Worm (Caenorhabditis elegans) whole organism, young adult: ENCODE data around the gene T06C10.3.

ENCODE experiments used
- B0035.1 ChIP-seq: sonication (generic microtip); optimal IDR thresholded peaks from 2 replicates; lab custom pipeline; 2016; ENCODE audit warnings: missing genetic modification characterization, mild to moderate bottlenecking, missing compliant biosample characterization, missing genotype, missing genetic modification reagents
- C17E4.6 ChIP-seq: fragments of 200-800 bp; sonication (Bioruptor generic); IDR thresholded peaks from 2 replicates; pipeline ENCODE4 v1.3.6; 2022; ENCODE audit warnings: missing genetic modification reagents, missing genetic modification characterization, missing compliant biosample characterization
- F37B4.10 ChIP-seq: fragments of 200-800 bp; sonication (Bioruptor generic); IDR thresholded peaks from 2 replicates; pipeline ENCODE4 v1.3.6; 2022; ENCODE audit warnings: missing genetic modification characterization, missing compliant biosample characterization
- F39B2.1 ChIP-seq: fragments of 200-800 bp; sonication (Bioruptor generic); IDR thresholded peaks from 2 replicates; pipeline ENCODE4 v1.3.6; 2022; ENCODE audit warnings: missing genetic modification reagents, missing genetic modification characterization, missing compliant biosample characterization
- F52B5.7 ChIP-seq: sonication (generic microtip); optimal IDR thresholded peaks from 2 replicates; lab custom pipeline; 2016; ENCODE audit warnings: mild to moderate bottlenecking, missing genetic modification characterization, missing compliant biosample characterization
- T07F8.4 ChIP-seq: sonication (generic microtip); optimal IDR thresholded peaks from 2 replicates; lab custom pipeline; 2016; ENCODE audit warnings: mild to moderate bottlenecking, missing genetic modification characterization, moderate library complexity, missing compliant biosample characterization
- Y53F4B.3 ChIP-seq: fragments of 200-800 bp; sonication (Bioruptor generic); IDR thresholded peaks from 2 replicates; pipeline ENCODE4 v1.3.6; 2022; ENCODE audit warnings: missing genetic modification reagents, missing genetic modification characterization, missing compliant biosample characterization
- Y67H2A.10 ChIP-seq: fragments of 200-800 bp; sonication (Bioruptor generic); conservative IDR thresholded peaks from 2 replicates; pipeline ENCODE4 v1.3.6; 2022; ENCODE audit warnings: missing genetic modification reagents, missing genetic modification characterization, missing compliant biosample characterization
- Y79H2A.3 ChIP-seq: fragments of 200-800 bp; sonication (Bioruptor generic); conservative IDR thresholded peaks from 2 replicates; pipeline ENCODE4 v1.3.6; 2022; ENCODE audit warnings: missing genetic modification reagents, missing genetic modification characterization, missing compliant biosample characterization
- akir-1 ChIP-seq: fragments of 200-800 bp; sonication (Bioruptor generic); optimal IDR thresholded peaks from 2 replicates; lab custom pipeline; 2018; ENCODE audit warnings: mild to moderate bottlenecking, missing genetic modification characterization, moderate library complexity, missing compliant biosample characterization
- aptf-2 ChIP-seq: fragments of 200-800 bp; sonication (Bioruptor generic); conservative IDR thresholded peaks from 2 replicates; pipeline ENCODE4 v1.3.6; 2022; ENCODE audit warnings: missing genetic modification reagents, missing genetic modification characterization, missing compliant biosample characterization
- athp-1 ChIP-seq: sonication (generic microtip); optimal IDR thresholded peaks from 2 replicates; lab custom pipeline; 2017; ENCODE audit warnings: mild to moderate bottlenecking, missing genetic modification characterization, missing compliant biosample characterization
- attf-3 ChIP-seq: fragments of 200-800 bp; sonication (Bioruptor generic); conservative IDR thresholded peaks from 2 replicates; pipeline ENCODE4 v1.3.6; 2022; ENCODE audit warnings: missing genetic modification reagents, missing genetic modification characterization, missing compliant biosample characterization
- bed-2 ChIP-seq: fragments of 200-800 bp; sonication (Bioruptor generic); IDR thresholded peaks from 2 replicates; pipeline ENCODE4 v1.3.6; 2022; ENCODE audit warnings: missing genetic modification reagents, missing genetic modification characterization, missing compliant biosample characterization
- ceh-100 ChIP-seq: fragments of 200-800 bp; sonication (Bioruptor generic); IDR thresholded peaks from 2 replicates; pipeline ENCODE4 v1.3.6; 2022; ENCODE audit warnings: missing genetic modification reagents, missing genetic modification characterization, missing compliant biosample characterization
- ceh-27 ChIP-seq: fragments of 200-800 bp; sonication (Bioruptor generic); optimal IDR thresholded peaks from 2 replicates; lab custom pipeline; 2018; ENCODE audit warnings: mild to moderate bottlenecking, missing genetic modification characterization, moderate library complexity, missing compliant biosample characterization
- ceh-40 ChIP-seq: fragments of 200-800 bp; sonication (Bioruptor generic); IDR thresholded peaks from 2 replicates; pipeline ENCODE4 v1.3.6; 2022; ENCODE audit warnings: missing genetic modification characterization, missing compliant biosample characterization
- ceh-91 ChIP-seq: fragments of 200-800 bp; sonication (Bioruptor generic); IDR thresholded peaks from 2 replicates; pipeline ENCODE4 v1.3.6; 2022; ENCODE audit warnings: missing genetic modification reagents, missing genetic modification characterization, missing compliant biosample characterization
- chd-7 ChIP-seq: sonication (generic microtip); optimal IDR thresholded peaks from 2 replicates; lab custom pipeline; 2016; ENCODE audit warnings: mild to moderate bottlenecking, missing genetic modification characterization, moderate library complexity, missing compliant biosample characterization
- dox-1 ChIP-seq: fragments of 200-800 bp; sonication (Bioruptor generic); IDR thresholded peaks from 2 replicates; pipeline ENCODE4 v1.3.6; 2022; ENCODE audit warnings: missing genetic modification reagents, missing genetic modification characterization, missing compliant biosample characterization
- efl-1 ChIP-seq: fragments of 150-350 bp; optimal IDR thresholded peaks from 2 replicates; lab custom pipeline; 2014; ENCODE audit warnings: missing biosample characterization, missing genetic modification reagents, missing genetic modification characterization
- ets-4 ChIP-seq: fragments of 200-800 bp; sonication (Bioruptor generic); optimal IDR thresholded peaks from 2 replicates; lab custom pipeline; 2018; ENCODE audit warnings: mild to moderate bottlenecking, missing genetic modification characterization, missing compliant biosample characterization
- fkh-3 ChIP-seq: sonication (generic microtip); optimal IDR thresholded peaks from 2 replicates; lab custom pipeline; 2016; ENCODE audit warnings: mild to moderate bottlenecking, missing genetic modification characterization, missing compliant biosample characterization
- hmg-20 ChIP-seq: fragments of 200-800 bp; sonication (Bioruptor generic); IDR thresholded peaks from 2 replicates; pipeline ENCODE4 v1.3.6; 2022; ENCODE audit warnings: missing genetic modification reagents, missing genetic modification characterization, missing compliant biosample characterization
- hrde-1 ChIP-seq: sonication (generic microtip); optimal IDR thresholded peaks from 2 replicates; lab custom pipeline; 2016; ENCODE audit warnings: missing genetic modification characterization, mild to moderate bottlenecking, missing compliant biosample characterization, moderate library complexity, missing genotype, missing genetic modification reagents, borderline replicate concordance
- lag-1 ChIP-seq: fragments of 200-800 bp; sonication (Bioruptor generic); IDR thresholded peaks from 2 replicates; pipeline ENCODE4 v1.3.6; 2022; ENCODE audit warnings: missing genetic modification reagents, missing genetic modification characterization, missing compliant biosample characterization
- lin-26 ChIP-seq: fragments of 200-800 bp; sonication (Bioruptor generic); IDR thresholded peaks from 2 replicates; pipeline ENCODE4 v1.3.6; 2022; ENCODE audit warnings: missing genetic modification reagents, missing genetic modification characterization, missing compliant biosample characterization
- lin-35 ChIP-seq, 3 experiments: fragments of 150-350 bp in 2 of 3; sonication (generic microtip) in 1 of 3; optimal IDR thresholded peaks; 2 replicates each; lab custom pipeline; 2014 to 2018; ENCODE audit warnings: missing biosample characterization in 3 of 3, missing genetic modification characterization in 3 of 3, missing genetic modification reagents in 3 of 3
- lin-40 ChIP-seq: sonication (generic microtip); optimal IDR thresholded peaks from 2 replicates; lab custom pipeline; 2016; ENCODE audit warnings: missing genetic modification characterization, mild to moderate bottlenecking, missing compliant biosample characterization, missing genotype, missing genetic modification reagents
- madf-3 ChIP-seq: fragments of 200-800 bp; sonication (Bioruptor generic); IDR thresholded peaks from 2 replicates; pipeline ENCODE4 v1.3.6; 2022; ENCODE audit warnings: missing genetic modification reagents, missing genetic modification characterization, missing compliant biosample characterization
- madf-6 ChIP-seq: fragments of 200-800 bp; sonication (Bioruptor generic); IDR thresholded peaks from 2 replicates; pipeline ENCODE4 v1.3.6; 2022; ENCODE audit warnings: missing genetic modification reagents, missing genetic modification characterization, missing compliant biosample characterization
- mel-28 ChIP-seq: sonication (generic microtip); optimal IDR thresholded peaks from 2 replicates; lab custom pipeline; 2016; ENCODE audit warnings: borderline replicate concordance, mild to moderate bottlenecking, missing genetic modification characterization, missing compliant biosample characterization
- nfya-2 ChIP-seq: fragments of 200-800 bp; sonication (Bioruptor generic); IDR thresholded peaks from 2 replicates; pipeline ENCODE4 v1.3.6; 2022; ENCODE audit warnings: missing genetic modification reagents, missing genetic modification characterization, missing compliant biosample characterization
- nfyb-1 ChIP-seq: fragments of 200-800 bp; sonication (Bioruptor generic); IDR thresholded peaks from 2 replicates; pipeline ENCODE4 v1.3.6; 2022; ENCODE audit warnings: missing genetic modification reagents, missing genetic modification characterization, missing compliant biosample characterization
- nhr-120 ChIP-seq: fragments of 200-800 bp; sonication (Bioruptor generic); IDR thresholded peaks from 2 replicates; pipeline ENCODE4 v1.3.6; 2022; ENCODE audit warnings: missing genetic modification characterization, missing compliant biosample characterization
- nhr-179 ChIP-seq: sonication (generic microtip); optimal IDR thresholded peaks from 2 replicates; lab custom pipeline; 2016; ENCODE audit warnings: mild to moderate bottlenecking, missing genetic modification characterization, missing compliant biosample characterization
- nhr-90 ChIP-seq: sonication (generic microtip); optimal IDR thresholded peaks from 2 replicates; lab custom pipeline; 2016; ENCODE audit warnings: missing genotype, mild to moderate bottlenecking, missing genetic modification characterization, missing compliant biosample characterization
- rcor-1 ChIP-seq: fragments of 200-800 bp; sonication (Bioruptor generic); IDR thresholded peaks from 2 replicates; pipeline ENCODE4 v1.3.6; 2022; ENCODE audit warnings: missing genetic modification reagents, missing genetic modification characterization, missing compliant biosample characterization
- rpc-1 ChIP-seq, 2 experiments: fragments of 150-350 bp in 1 of 2; sonication (generic microtip) in 1 of 2; optimal IDR thresholded peaks; 2 replicates each; lab custom pipeline; 2014 to 2018; ENCODE audit warnings: missing biosample characterization in 1 of 2, missing genetic modification characterization in 1 of 2, missing genetic modification reagents in 1 of 2, missing genotype in 1 of 2
- snpc-1.1 ChIP-seq: sonication (generic microtip); optimal IDR thresholded peaks from 2 replicates; lab custom pipeline; 2017; ENCODE audit warnings: missing genetic modification characterization, mild to moderate bottlenecking, missing compliant biosample characterization, antibody characterized with exemption, moderate library complexity, missing genotype, missing genetic modification reagents; ENCODE audit not compliant: insufficient read depth
- snpc-3.4 ChIP-seq: sonication (generic microtip); optimal IDR thresholded peaks from 2 replicates; lab custom pipeline; 2017; ENCODE audit warnings: missing genetic modification characterization, mild to moderate bottlenecking, missing compliant biosample characterization, antibody characterized with exemption, moderate library complexity, missing genotype, missing genetic modification reagents
- somi-1 ChIP-seq: fragments of 200-800 bp; sonication (Bioruptor generic); optimal IDR thresholded peaks from 2 replicates; lab custom pipeline; 2018; ENCODE audit warnings: mild to moderate bottlenecking, missing genetic modification characterization, missing compliant biosample characterization
- sptf-2 ChIP-seq: fragments of 200-800 bp; sonication (Bioruptor generic); optimal IDR thresholded peaks from 2 replicates; lab custom pipeline; 2018; ENCODE audit warnings: mild to moderate bottlenecking, missing genetic modification characterization, missing compliant biosample characterization
- tbx-9 ChIP-seq: sonication (generic microtip); optimal IDR thresholded peaks from 2 replicates; lab custom pipeline; 2016; ENCODE audit warnings: borderline replicate concordance, missing genetic modification characterization, inconsistent platforms, missing compliant biosample characterization
- zfh-2 ChIP-seq: fragments of 200-800 bp; sonication (Bioruptor generic); conservative IDR thresholded peaks from 2 replicates; pipeline ENCODE4 v1.3.6; 2022; ENCODE audit warnings: missing genetic modification reagents, missing genetic modification characterization, missing compliant biosample characterization
- ztf-25 ChIP-seq: fragments of 200-800 bp; sonication (Bioruptor generic); IDR thresholded peaks from 2 replicates; pipeline ENCODE4 v1.3.6; 2022; ENCODE audit warnings: missing genetic modification reagents, missing genetic modification characterization, missing compliant biosample characterization
- ztf-26 ChIP-seq: sonication (generic microtip); optimal IDR thresholded peaks from 2 replicates; lab custom pipeline; 2017; ENCODE audit warnings: missing genetic modification characterization, missing compliant biosample characterization
- ztf-28 ChIP-seq: fragments of 200-800 bp; sonication (Bioruptor generic); IDR thresholded peaks from 2 replicates; pipeline ENCODE4 v1.3.6; 2022; ENCODE audit warnings: missing genetic modification reagents, missing genetic modification characterization, missing compliant biosample characterization

The T06C10.3 gene

DNA sequence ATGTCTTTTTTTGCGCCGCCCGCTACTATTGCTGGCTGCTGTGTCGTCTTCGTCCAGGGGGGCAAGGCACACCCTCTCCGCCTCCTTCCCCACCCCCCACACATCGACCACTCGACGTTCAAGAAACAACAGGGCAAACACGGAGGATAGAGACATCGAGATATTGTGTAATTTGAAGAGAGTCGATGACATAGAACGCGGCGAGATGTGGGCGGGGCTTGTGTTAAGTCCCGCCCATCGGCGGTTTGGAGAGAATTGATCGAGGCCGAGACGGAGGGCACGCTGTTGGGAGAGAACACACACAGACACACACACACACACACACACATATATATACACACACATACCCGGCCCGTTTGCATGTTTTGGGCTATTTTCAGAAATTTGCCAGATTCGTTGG lies 25.0 kb upstream of the T06C10.3 start (continued):
- TF ChIP-seq bed-2 (no peak), dox-1 (peak; percentile 77; the same call in 1 of the 2 replicates), C17E4.6 (GFP tag; lab: Robert Waterston, UW) (no peak), ztf-25 (no peak), snpc-3.4 (tag; lab: Kevin White, UChicago) (no peak), somi-1 (GFP tag; lab: Kevin White, UChicago) (peak; percentile 5), F37B4.10 (no peak), attf-3 (GFP tag; lab: Robert Waterston, UW) (no peak), nhr-90 (tag; lab: Kevin White, UChicago) (peak; percentile 66), lin-40 (tag; lab: Kevin White, UChicago) (peak; percentile 77), tbx-9 (tag; lab: Kevin White, UChicago) (no peak), rcor-1 (GFP tag; lab: Robert Waterston, UW) (no peak; the same call in 1 of the 2 replicates), T07F8.4 (no peak), athp-1 (no peak), chd-7 (tag; lab: Kevin White, UChicago) (peak; percentile 67), Y53F4B.3 (GFP tag; lab: Robert Waterston, UW) (no peak), ceh-91 (GFP tag; lab: Robert Waterston, UW) (no peak), efl-1 (GFP tag; lab: Kevin White, UChicago) (no peak), lag-1 (GFP tag; lab: Robert Waterston, UW) (no peak), F39B2.1 (GFP tag; lab: Robert Waterston, UW) (no peak), Y67H2A.10 (GFP tag; lab: Robert Waterston, UW) (no peak), lin-35 (GFP tag; optimal IDR thresholded peaks at IDR 0.05; lab: Kevin White, UChicago) (peak in 1 of 3 experiments; percentile 58), aptf-2 (GFP tag; lab: Robert Waterston, UW) (no peak), ceh-100 (peak; percentile 57), mel-28 (no peak), fkh-3 (tag; lab: Kevin White, UChicago) (no peak), ceh-27 (GFP tag; lab: Kevin White, UChicago) (peak; percentile 82), hmg-20 (GFP tag; lab: Robert Waterston, UW) (no peak), sptf-2 (GFP tag; lab: Kevin White, UChicago) (no peak), ztf-26 (tag; lab: Kevin White, UChicago) (peak; percentile 69), lin-26 (GFP tag; lab: Robert Waterston, UW) (peak; percentile 22; the same call in 1 of the 2 replicates), Y79H2A.3 (GFP tag; lab: Robert Waterston, UW) (no peak), nfya-2 (GFP tag; lab: Robert Waterston, UW) (no peak), rpc-1 (optimal IDR thresholded peaks at IDR 0.05; lab: Kevin White, UChicago) (no peak), rpc-1 (tag; optimal IDR thresholded peaks at IDR 0.05; lab: Kevin White, UChicago) (no peak), nfyb-1 (GFP tag; lab: Robert Waterston, UW) (0 out of 2 replicates have a peak, but pooled peaks have one; percentile 56), ztf-28 (GFP tag; lab: Robert Waterston, UW) (no peak), hrde-1 (no peak), nhr-120 (GFP tag; lab: Robert Waterston, UW) (no peak), madf-6 (GFP tag; lab: Robert Waterston, UW) (no peak), akir-1 (no peak), nhr-179 (no peak), F52B5.7 (tag; lab: Kevin White, UChicago) (peak; percentile 78), zfh-2 (GFP tag; lab: Robert Waterston, UW) (peak; percentile 97), snpc-1.1 (no peak), B0035.1 (tag; lab: Kevin White, UChicago) (no peak), ets-4 (GFP tag; lab: Kevin White, UChicago) (no peak), madf-3 (GFP tag; lab: Robert Waterston, UW) (no peak), ceh-40 (GFP tag; lab: Robert Waterston, UW) (no peak)
